Worm (Caenorhabditis elegans): ENCODE results near the gene F17C11.22.

F17C11.22 gene

DNA sequence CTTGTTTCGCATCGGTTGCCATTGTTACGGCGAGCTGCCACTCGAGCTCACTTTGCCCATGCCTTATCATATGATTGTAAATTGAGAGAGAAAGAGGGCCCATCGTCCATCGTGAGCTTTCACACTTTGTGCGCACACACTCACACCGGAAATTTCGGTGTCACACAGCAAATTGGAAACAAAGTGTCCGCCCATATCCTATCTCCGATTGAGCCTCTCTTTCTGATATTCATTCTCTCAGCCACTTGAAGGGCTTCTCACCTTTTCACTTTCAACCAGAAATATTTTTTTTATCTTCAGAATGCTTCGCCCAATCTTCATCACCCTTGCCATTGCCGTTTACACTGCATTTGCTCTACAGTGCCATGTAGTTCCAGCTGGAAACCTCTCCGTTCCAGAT, 40.5 kb downstream of the F17C11.22 start, which contains the start of gene F58B4.3:
F58B4.3 (plus strand) TSS at position 301 of the 400 bp plus-strand sequence.
- no peak for TF ChIP-seq unc-39 (tag; optimal IDR thresholded peaks at IDR 0.05)
- TF ChIP-seq nhr-12 (tag; optimal IDR thresholded peaks at IDR 0.05): no peak
- no peak for TF ChIP-seq mep-1 (tag; optimal IDR thresholded peaks at IDR 0.05)
- TF ChIP-seq snpc-4 (tag; optimal IDR thresholded peaks at IDR 0.05): no peak
- TF ChIP-seq hlh-1 (tag; optimal IDR thresholded peaks at IDR 0.05): no peak
- no peak for TF ChIP-seq lin-32 (GFP tag; optimal IDR thresholded peaks at IDR 0.05)
- TF ChIP-seq nhr-76 (tag; optimal IDR thresholded peaks at IDR 0.05): no peak
- no peak for TF ChIP-seq zip-8 (tag; optimal IDR thresholded peaks at IDR 0.05)
- TF ChIP-seq mls-2 (tag; optimal IDR thresholded peaks at IDR 0.05): no peak
- TF ChIP-seq cnd-1 (tag; optimal IDR thresholded peaks at IDR 0.05): no peak
- no peak for TF ChIP-seq ces-1 (GFP tag; optimal IDR thresholded peaks at IDR 0.05)
- no peak for TF ChIP-seq flh-1 (GFP tag; optimal IDR thresholded peaks at IDR 0.05)
- no peak for TF ChIP-seq elt-3 (tag; optimal IDR thresholded peaks at IDR 0.05)
- TF ChIP-seq lin-13 (tag; optimal IDR thresholded peaks at IDR 0.05): no peak

DNA sequence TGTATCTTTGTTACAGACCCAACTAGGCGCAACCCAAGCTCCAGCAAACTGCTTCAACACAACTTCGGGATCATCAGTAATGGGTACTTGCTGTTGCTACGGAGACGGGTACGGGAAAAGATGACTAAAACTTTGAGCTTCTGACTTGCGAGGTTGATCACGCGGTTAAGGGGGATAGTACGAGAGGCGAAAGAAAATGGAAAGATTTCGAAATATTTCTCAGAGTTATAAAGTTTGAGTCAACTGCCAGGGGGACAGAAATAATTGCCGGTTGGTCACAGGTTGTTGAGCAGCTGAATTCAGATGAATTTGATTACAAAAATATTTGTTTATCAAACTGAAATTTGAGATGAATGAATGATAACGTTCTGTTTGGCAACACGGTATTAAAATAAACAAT, 44.3 kb downstream of the F17C11.22 start:
- TF ChIP-seq ceh-39 (tag; optimal IDR thresholded peaks at IDR 0.05): no peak
- no peak for TF ChIP-seq flh-1 (GFP tag; optimal IDR thresholded peaks at IDR 0.05)
- no peak for TF ChIP-seq pha-4 (tag; optimal IDR thresholded peaks at IDR 0.05)
- TF ChIP-seq unc-39 (tag; optimal IDR thresholded peaks at IDR 0.05): no peak
- no peak for TF ChIP-seq lin-13 (tag; optimal IDR thresholded peaks at IDR 0.05)
- no peak for TF ChIP-seq ceh-43 (GFP tag; optimal IDR thresholded peaks at IDR 0.05)
- TF ChIP-seq hlh-1 (tag; optimal IDR thresholded peaks at IDR 0.05): no peak
- TF ChIP-seq nhr-28 (tag; optimal IDR thresholded peaks at IDR 0.05): no peak
- no peak for TF ChIP-seq bed-3 (GFP tag; optimal IDR thresholded peaks at IDR 0.05)
- TF ChIP-seq unc-120 (tag; optimal IDR thresholded peaks at IDR 0.05; ENCODE audit: poor library complexity, severe bottlenecking): no peak

DNA sequence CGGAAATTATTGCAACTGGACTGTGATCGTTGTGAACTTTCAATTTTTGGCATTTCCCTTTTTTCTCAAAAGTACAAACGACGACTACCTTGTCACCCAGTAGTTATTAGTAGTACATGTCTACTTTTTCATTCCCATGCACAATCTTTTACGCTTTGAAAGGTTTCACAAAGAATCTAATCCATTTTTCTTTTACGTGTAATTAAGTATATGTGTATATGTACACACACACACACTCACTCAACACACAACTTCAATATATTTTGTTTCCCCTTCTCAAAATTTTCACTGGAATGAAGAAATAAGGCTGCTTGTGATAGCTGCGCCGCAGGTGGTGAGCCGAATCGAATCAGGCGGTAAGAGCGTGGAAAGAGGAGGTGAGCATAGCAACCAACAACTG, 45.2 kb downstream of the F17C11.22 start, which contains the start of gene F58B4.6:
F58B4.6 (plus strand) TSS at position 301 of the 400 bp plus-strand sequence.
- TF ChIP-seq ces-1 (GFP tag; optimal IDR thresholded peaks at IDR 0.05) (peak; percentile 28), lsy-2 (tag; optimal IDR thresholded peaks at IDR 0.05) (no peak)

DNA sequence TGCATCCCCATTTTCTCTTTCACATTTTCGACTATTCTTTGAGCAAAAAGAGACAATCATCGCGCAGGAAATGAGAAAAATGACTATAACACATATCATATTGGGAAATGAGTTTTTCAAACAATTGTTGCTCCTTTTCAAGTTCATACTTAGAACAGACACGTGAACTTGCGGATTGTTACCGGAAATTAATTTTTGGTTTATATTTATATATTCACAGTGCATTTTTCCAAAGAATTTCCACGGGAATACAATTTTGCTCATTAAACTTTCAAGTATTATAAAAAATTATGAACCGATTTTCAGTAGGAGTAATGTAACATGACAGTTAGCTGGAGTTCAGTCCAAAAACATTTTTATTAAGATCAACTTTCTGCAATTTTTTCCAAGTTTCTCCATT, 46.7 kb downstream of the F17C11.22 start, which contains the start of gene F58B4.7:
F58B4.7 (minus strand) TSS at position 101 of the 400 bp plus-strand sequence.
- no peak for TF ChIP-seq nhr-76 (tag; optimal IDR thresholded peaks at IDR 0.05)
- no peak for TF ChIP-seq elt-3 (tag; optimal IDR thresholded peaks at IDR 0.05)
- no peak for TF ChIP-seq tbx-8 (GFP tag; optimal IDR thresholded peaks at IDR 0.05)
- no peak for TF ChIP-seq mep-1 (tag; optimal IDR thresholded peaks at IDR 0.05)
- no peak for TF ChIP-seq sem-2 (GFP tag; optimal IDR thresholded peaks at IDR 0.05)
- no peak for TF ChIP-seq unc-120 (tag; optimal IDR thresholded peaks at IDR 0.05; ENCODE audit: poor library complexity, severe bottlenecking)
- TF ChIP-seq snpc-4 (tag; optimal IDR thresholded peaks at IDR 0.05): no peak
- no peak for TF ChIP-seq lin-13 (tag; optimal IDR thresholded peaks at IDR 0.05)

DNA sequence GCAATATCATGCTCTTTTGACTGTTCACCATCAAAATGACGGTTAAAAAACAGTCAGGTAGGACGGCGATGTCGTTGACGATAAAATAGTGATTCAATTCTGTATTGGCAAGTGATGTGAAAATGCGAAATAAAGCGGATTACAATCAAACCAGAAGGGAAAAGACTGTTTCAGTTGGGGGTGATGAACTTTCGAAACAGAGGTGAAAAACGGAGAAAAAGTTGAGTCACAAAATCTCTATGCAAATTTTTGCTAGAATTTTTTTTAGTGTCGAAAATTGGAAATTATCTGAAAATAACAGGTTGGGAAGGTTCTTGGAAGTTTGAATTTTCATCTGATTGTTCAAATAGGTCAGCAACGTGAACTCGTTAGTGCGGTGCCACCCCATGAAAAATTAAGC, 48.2 kb downstream of the F17C11.22 start, which contains the start of gene nas-31:
nas-31 (minus strand) TSS at position 101 of the 400 bp plus-strand sequence.
- TF ChIP-seq ztf-11 (tag; optimal IDR thresholded peaks at IDR 0.05): no peak
- no peak for TF ChIP-seq nhr-76 (tag; optimal IDR thresholded peaks at IDR 0.05)
- TF ChIP-seq lin-13 (tag; optimal IDR thresholded peaks at IDR 0.05): no peak
- no peak for TF ChIP-seq mep-1 (tag; optimal IDR thresholded peaks at IDR 0.05)
- TF ChIP-seq ham-2 (GFP tag; optimal IDR thresholded peaks at IDR 0.05): no peak
- TF ChIP-seq ceh-83 (GFP tag; optimal IDR thresholded peaks at IDR 0.05): no peak
- no peak for TF ChIP-seq cnd-1 (tag; optimal IDR thresholded peaks at IDR 0.05)
- TF ChIP-seq bed-3 (GFP tag; optimal IDR thresholded peaks at IDR 0.05): no peak
- TF ChIP-seq nhr-12 (tag; optimal IDR thresholded peaks at IDR 0.05): no peak
- TF ChIP-seq mab-5 (tag; optimal IDR thresholded peaks at IDR 0.05): no peak
- TF ChIP-seq sptf-1 (tag; optimal IDR thresholded peaks at IDR 0.05): no peak
- TF ChIP-seq elt-3 (tag; optimal IDR thresholded peaks at IDR 0.05): no peak
- TF ChIP-seq ces-1 (GFP tag; optimal IDR thresholded peaks at IDR 0.05): no peak
- TF ChIP-seq elt-1 (tag; optimal IDR thresholded peaks at IDR 0.05; ENCODE audit: borderline replicate concordance, insufficient read depth): no peak
- TF ChIP-seq blmp-1 (tag; optimal IDR thresholded peaks at IDR 0.05): no peak
- TF ChIP-seq zip-8 (tag; optimal IDR thresholded peaks at IDR 0.05): no peak
- no peak for TF ChIP-seq M03D4.4 (tag; optimal IDR thresholded peaks at IDR 0.05)
- no peak for TF ChIP-seq unc-39 (tag; optimal IDR thresholded peaks at IDR 0.05)
- no peak for TF ChIP-seq lsy-2 (tag; optimal IDR thresholded peaks at IDR 0.05)

Data from whole organism, mixed stage, embryonic.